Fruit fly (Drosophila melanogaster): ENCODE results near the gene PolZ2.
A peak's percentile ranks its signal among the peaks of the same experiment; 100 is the strongest.

Gene PolZ2

DNA sequence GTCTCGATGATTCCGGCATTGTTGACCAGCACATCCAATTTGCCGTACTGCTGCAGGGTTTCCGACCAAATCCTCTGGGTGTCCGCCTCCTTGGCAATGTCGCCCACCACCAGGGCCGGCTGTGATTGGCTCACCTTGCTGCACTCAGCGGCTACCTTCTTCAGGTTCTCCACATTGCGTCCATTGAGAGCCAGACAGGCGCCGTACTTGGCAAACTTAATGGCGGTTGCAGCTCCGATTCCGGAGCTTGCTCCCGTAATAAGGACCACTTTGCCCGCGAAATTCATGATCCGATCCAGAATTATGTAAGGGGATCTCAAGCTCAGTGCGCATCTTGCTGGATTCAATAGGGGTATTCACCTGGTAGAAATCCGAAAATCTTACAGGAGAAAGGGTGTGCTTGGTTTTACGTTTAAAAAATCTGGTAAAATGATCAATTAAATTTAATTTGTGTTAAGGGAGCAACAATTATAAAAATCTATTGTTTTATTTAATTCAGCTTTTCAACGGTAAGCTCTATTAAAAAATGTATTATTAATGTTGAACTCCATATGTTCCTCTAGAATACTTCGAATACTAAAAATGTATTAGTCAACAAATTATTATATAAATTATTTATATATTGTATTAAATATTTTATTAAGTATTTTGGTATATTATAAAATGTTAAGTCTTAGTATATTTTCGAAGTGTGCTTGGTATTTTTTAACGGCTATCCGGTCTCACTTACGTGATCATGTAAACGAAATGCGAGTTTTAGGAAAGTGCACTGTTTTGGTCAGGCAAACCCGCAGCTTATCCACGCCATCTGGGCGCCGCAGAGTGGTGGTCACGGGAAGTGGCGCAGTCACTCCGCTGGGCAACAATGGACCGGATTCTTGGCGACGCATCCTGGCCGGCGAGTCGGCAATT is 48.1 kb downstream of the PolZ2 start, which contains the start of the genes CG31548 and CG12170 (continued):
- TF ChIP-seq zen (tag; optimal IDR thresholded peaks at IDR 0.05) = peak; percentile 15
- peak; percentile 60 for TF ChIP-seq CG8388 (GFP tag; optimal IDR thresholded peaks at IDR 0.05)
- TF ChIP-seq ap (GFP tag; IDR thresholded peaks at IDR 0.05) = peak; percentile 29; the same call in 1 of the 2 replicates
- peak; percentile 72 for TF ChIP-seq CG18262 (tag; optimal IDR thresholded peaks at IDR 0.05)
- TF ChIP-seq chn (GFP tag; optimal IDR thresholded peaks at IDR 0.05) = peak; percentile 28
- TF ChIP-seq stc (GFP tag; IDR thresholded peaks at IDR 0.05) = 0 out of 2 replicates have a peak, but pooled peaks have one; percentile 16
- peak; percentile 62; the same call in 2 of the 3 replicates for TF ChIP-seq row (GFP tag; IDR thresholded peaks at IDR 0.05)
- TF ChIP-seq CG9797 (GFP tag; optimal IDR thresholded peaks at IDR 0.05) = peak; percentile 54
- peak; percentile 34 for TF ChIP-seq CG6683 (GFP tag; optimal IDR thresholded peaks at IDR 0.05)
- TF ChIP-seq CG7745 (tag; optimal IDR thresholded peaks at IDR 0.05) = no peak
- TF ChIP-seq prd (optimal IDR thresholded peaks at IDR 0.05) = no peak
- TF ChIP-seq prd (GFP tag; IDR thresholded peaks at IDR 0.05) = peak; percentile 42; the same call in 1 of the 3 replicates
- TF ChIP-seq Mrtf (GFP tag; IDR thresholded peaks at IDR 0.05) = 0 out of 3 replicates have a peak, but pooled peaks have one; percentile 4
- no peak for TF ChIP-seq crol (GFP tag; IDR thresholded peaks at IDR 0.05)
- TF ChIP-seq CG17328 (GFP tag; IDR thresholded peaks at IDR 0.05) = peak; percentile 64

Measured in whole organism, embryonic.